Fruit fly (Drosophila melanogaster): Measurements from ENCODE around the gene CG5167.

Gene CG5167

dm6 chr3R:12408160-12408559, 1.8 kb downstream of the CG5167 start, which contains the start of gene CG5196:
Gene CG5196 (plus strand): TSS chr3R:12408316.
- no peak for TF ChIP-seq CG10631 (GFP tag; optimal IDR thresholded peaks at IDR 0.05)
- peak; percentile 4 for TF ChIP-seq Sox14 (GFP tag; optimal IDR thresholded peaks at IDR 0.05)
- peak in 1 of 2 experiments; percentile 38 for TF ChIP-seq ss (GFP tag; optimal IDR thresholded peaks at IDR 0.05)
- TF ChIP-seq Lpt (GFP tag; optimal IDR thresholded peaks at IDR 0.05): no peak
- peak; percentile 93 for TF ChIP-seq fkh (GFP tag; optimal IDR thresholded peaks at IDR 0.05)
- TF ChIP-seq Smox (GFP tag; optimal IDR thresholded peaks at IDR 0.05): no peak
- TF ChIP-seq CG6792 (GFP tag; optimal IDR thresholded peaks at IDR 0.05): no peak
- no peak for TF ChIP-seq CG8632 (GFP tag; optimal IDR thresholded peaks at IDR 0.05)
- peak; percentile 10 for TF ChIP-seq Ets96B (tag; optimal IDR thresholded peaks at IDR 0.05)
- no peak for TF ChIP-seq cyc (GFP tag; optimal IDR thresholded peaks at IDR 0.05)
- TF ChIP-seq Sox102F (GFP tag; optimal IDR thresholded peaks at IDR 0.05): no peak
- no peak for TF ChIP-seq eg (GFP tag; IDR thresholded peaks at IDR 0.05)
- no peak for TF ChIP-seq CG31627 (GFP tag; optimal IDR thresholded peaks at IDR 0.05)
- TF ChIP-seq lz (GFP tag; optimal IDR thresholded peaks at IDR 0.05): no peak
- TF ChIP-seq Ets21C (GFP tag; optimal IDR thresholded peaks at IDR 0.05): no peak
- TF ChIP-seq CG6163 (GFP tag; IDR thresholded peaks at IDR 0.05): peak; percentile 20; the same call in 1 of the 3 replicates
- no peak for TF ChIP-seq Hr4 (GFP tag; optimal IDR thresholded peaks at IDR 0.05)
- peak; percentile 67 for TF ChIP-seq Eip78C (GFP tag)
- peak; percentile 25 for TF ChIP-seq esn (GFP tag; optimal IDR thresholded peaks at IDR 0.05)
- no peak for TF ChIP-seq OdsH (GFP tag; optimal IDR thresholded peaks at IDR 0.05)
- TF ChIP-seq spab (GFP tag; optimal IDR thresholded peaks at IDR 0.05): no peak
- no peak for TF ChIP-seq CG4318 (GFP tag; optimal IDR thresholded peaks at IDR 0.05)
- TF ChIP-seq CG6854 (GFP tag; optimal IDR thresholded peaks at IDR 0.05): peak; percentile 25
- no peak for TF ChIP-seq CG11902 (GFP tag; optimal IDR thresholded peaks at IDR 0.05)
- no peak for TF ChIP-seq CG3919 (GFP tag; optimal IDR thresholded peaks at IDR 0.05)
- no peak for TF ChIP-seq CG32006 (GFP tag; optimal IDR thresholded peaks at IDR 0.05)
- no peak for TF ChIP-seq acj6 (GFP tag; optimal IDR thresholded peaks at IDR 0.05)
- TF ChIP-seq topi (GFP tag; optimal IDR thresholded peaks at IDR 0.05): no peak
- TF ChIP-seq CG15336 (GFP tag; IDR thresholded peaks at IDR 0.05): 0 out of 2 replicates have a peak, but pooled peaks have one; percentile 25

- TF ChIP-seq CG8319 (GFP tag; optimal IDR thresholded peaks at IDR 0.05) (no peak), Hr38 (GFP tag; optimal IDR thresholded peaks at IDR 0.05) (no peak)
Observed at dm6 chr3R:12411449-12411848, 5.1 kb downstream of the CG5167 start.

- TF ChIP-seq CG6854 (GFP tag; optimal IDR thresholded peaks at IDR 0.05): peak; percentile 51
- no peak for TF ChIP-seq Sox102F (GFP tag; optimal IDR thresholded peaks at IDR 0.05)
- peak; percentile 32 for TF ChIP-seq esn (GFP tag; optimal IDR thresholded peaks at IDR 0.05)
- TF ChIP-seq CG3032 (tag; optimal IDR thresholded peaks at IDR 0.05): peak; percentile 10
- peak; percentile 63 for TF ChIP-seq Sox14 (GFP tag; optimal IDR thresholded peaks at IDR 0.05)
- TF ChIP-seq CG16779 (tag; optimal IDR thresholded peaks at IDR 0.05): no peak
- no peak for TF ChIP-seq CG4318 (GFP tag; optimal IDR thresholded peaks at IDR 0.05)
Observed at dm6 chr3R:12413274-12413958, 7.1 kb downstream of the CG5167 start, which contains the start of the genes Dip-C and pps. Gene Dip-C (minus strand): TSS chr3R:12413759. Gene pps (plus strand): TSS chr3R:12413828.

dm6 chr3R:12422379-12422975, 16.1 kb downstream of the CG5167 start, which contains the start of the genes Scgbeta and CG17202:
Gene Scgbeta (minus strand): TSS chr3R:12422429.
Gene CG17202 (plus strand): TSS chr3R:12422768.
- peak; percentile 28 for TF ChIP-seq esn (GFP tag; optimal IDR thresholded peaks at IDR 0.05)
- TF ChIP-seq Sox102F (GFP tag; optimal IDR thresholded peaks at IDR 0.05): no peak
- no peak for TF ChIP-seq Ets21C (GFP tag; optimal IDR thresholded peaks at IDR 0.05)
